Worm (Caenorhabditis elegans): ENCODE results near the gene T19C4.5.

- TF ChIP-seq lin-13 (GFP tag; optimal IDR thresholded peaks at IDR 0.05) = no peak
- TF ChIP-seq skn-1 (tag; optimal IDR thresholded peaks at IDR 0.05) = no peak
- TF ChIP-seq sma-3 (GFP tag; optimal IDR thresholded peaks at IDR 0.05) = no peak
- TF ChIP-seq nhr-237 (tag; optimal IDR thresholded peaks at IDR 0.05) = no peak
- TF ChIP-seq ztf-4 (tag; optimal IDR thresholded peaks at IDR 0.05) = no peak
- no peak for TF ChIP-seq snpc-4 (tag; optimal IDR thresholded peaks at IDR 0.05)
- no peak for TF ChIP-seq nhr-25 (tag; optimal IDR thresholded peaks at IDR 0.05)
- TF ChIP-seq unc-62 (GFP tag; optimal IDR thresholded peaks at IDR 0.05) = no peak
Measured at ce11 chrV:11209452-11210188, 37.6 kb downstream of the T19C4.5 start.
